Fruit fly (Drosophila melanogaster) whole organism, embryonic: ENCODE measurements around the gene CG14982.

ENCODE experiments used
- Atf-2 ChIP-seq: fragments of 200-800 bp; sonication (Bioruptor generic); optimal IDR thresholded peaks from 2 replicates; lab custom pipeline; 2016; ENCODE audit warnings: missing biosample characterization, missing genetic modification characterization
- BtbVII ChIP-seq: fragments of 200-800 bp; sonication (Bioruptor generic); optimal IDR thresholded peaks from 3 replicates; lab custom pipeline; 2017; ENCODE audit warnings: missing biosample characterization, mild to moderate bottlenecking, missing genetic modification characterization
- CG10366 ChIP-seq: fragments of 200-800 bp; sonication (Bioruptor generic); IDR thresholded peaks from 2 replicates; pipeline ENCODE4 v1.3.6; 2022; ENCODE audit warnings: missing biosample characterization, missing genetic modification characterization
- CG10565 ChIP-seq: fragments of 200-800 bp; sonication (Bioruptor generic); optimal IDR thresholded peaks from 3 replicates; lab custom pipeline; 2016; ENCODE audit warnings: missing biosample characterization, mild to moderate bottlenecking, missing genetic modification characterization
- CG11695 ChIP-seq: fragments of 200-800 bp; sonication (Bioruptor generic); IDR thresholded peaks from 3 replicates; pipeline ENCODE4 v1.3.6; 2022; ENCODE audit warnings: missing biosample characterization, missing genetic modification characterization
- CG12104 ChIP-seq: fragments of 200-800 bp; sonication (Bioruptor generic); optimal IDR thresholded peaks from 3 replicates; lab custom pipeline; 2016; ENCODE audit warnings: missing biosample characterization, missing genetic modification characterization
- CG12659 ChIP-seq: fragments of 200-800 bp; sonication (Bioruptor generic); optimal IDR thresholded peaks from 3 replicates; lab custom pipeline; 2017; ENCODE audit warnings: mild to moderate bottlenecking, missing biosample characterization, missing genetic modification reagents, missing genetic modification characterization
- CG14860 ChIP-seq: fragments of 200-800 bp; sonication (Bioruptor generic); IDR thresholded peaks from 3 replicates; pipeline ENCODE4 v1.3.6; 2022; ENCODE audit warnings: missing biosample characterization, missing genetic modification characterization; ENCODE audit not compliant: partially characterized antibody
- CG17359 ChIP-seq: fragments of 200-800 bp; sonication (Bioruptor generic); optimal IDR thresholded peaks from 3 replicates; lab custom pipeline; 2018; ENCODE audit warnings: missing biosample characterization, mild to moderate bottlenecking, missing genetic modification characterization, moderate library complexity
- CG17361 ChIP-seq: fragments of 200-800 bp; sonication (Bioruptor generic); IDR thresholded peaks from 3 replicates; pipeline ENCODE4 v1.3.6; 2022; ENCODE audit warnings: missing biosample characterization, missing genetic modification characterization
- CG18011 ChIP-seq: fragments of 200-800 bp; sonication (Bioruptor generic); optimal IDR thresholded peaks from 2 replicates; lab custom pipeline; 2017; ENCODE audit warnings: missing biosample characterization, missing genetic modification characterization, mild to moderate bottlenecking, moderate library complexity, missing genotype
- CG1832 ChIP-seq: fragments of 200-800 bp; sonication (Bioruptor generic); optimal IDR thresholded peaks from 2 replicates; lab custom pipeline; 2017; ENCODE audit warnings: missing biosample characterization, mild to moderate bottlenecking, missing genetic modification characterization, inconsistent platforms
- CG2712 ChIP-seq: fragments of 200-800 bp; optimal IDR thresholded peaks from 3 replicates; lab custom pipeline; 2019; ENCODE audit warnings: missing biosample characterization, mild to moderate bottlenecking, missing genetic modification characterization, moderate library complexity
- CG32772 ChIP-seq: fragments of 200-800 bp; sonication (Bioruptor generic); IDR thresholded peaks from 2 replicates; pipeline ENCODE4 v1.3.6; 2022; ENCODE audit warnings: missing biosample characterization, missing genetic modification characterization
- CG3838 ChIP-seq: fragments of 200-800 bp; sonication (Bioruptor generic); optimal IDR thresholded peaks from 3 replicates; lab custom pipeline; 2016; ENCODE audit warnings: missing biosample characterization, missing genetic modification characterization
- CG7556 ChIP-seq: fragments of 200-800 bp; sonication (Bioruptor generic); optimal IDR thresholded peaks from 2 replicates; lab custom pipeline; 2017; ENCODE audit warnings: missing biosample characterization, mild to moderate bottlenecking, missing genetic modification characterization
- CG8359 ChIP-seq: fragments of 200-800 bp; sonication (Bioruptor generic); optimal IDR thresholded peaks from 2 replicates; lab custom pipeline; 2017; ENCODE audit warnings: missing biosample characterization, mild to moderate bottlenecking, missing genetic modification characterization, borderline replicate concordance
- CG9215 ChIP-seq: fragments of 200-800 bp; sonication (Bioruptor generic); IDR thresholded peaks from 2 replicates; pipeline ENCODE4 v1.3.6; 2022; ENCODE audit warnings: missing biosample characterization, missing genetic modification characterization
- CkIIα-i1 ChIP-seq: fragments of 200-800 bp; sonication (Bioruptor generic); IDR thresholded peaks from 2 replicates; pipeline ENCODE4 v1.3.6; 2022; ENCODE audit warnings: missing biosample characterization, missing genetic modification characterization
- CrebB ChIP-seq: fragments of 200-800 bp; sonication (Bioruptor generic); optimal IDR thresholded peaks from 3 replicates; lab custom pipeline; 2018; ENCODE audit warnings: missing biosample characterization, mild to moderate bottlenecking, missing genetic modification characterization
- D ChIP-seq, 2 experiments: fragments of 200-800 bp in 1 of 2; fragments of >200 bp in 1 of 2; sonication (Bioruptor generic) in 1 of 2; optimal IDR thresholded peaks; 2 replicates in 1 of 2; 3 replicates in 1 of 2; lab custom pipeline; 2017; ENCODE audit warnings: mild to moderate bottlenecking in 1 of 2, missing biosample characterization in 1 of 2, missing genetic modification characterization in 1 of 2, missing genetic modification reagents in 1 of 2
- Deaf1 ChIP-seq: fragments of 200-800 bp; optimal IDR thresholded peaks from 3 replicates; lab custom pipeline; 2019; ENCODE audit warnings: missing biosample characterization, mild to moderate bottlenecking, missing genetic modification characterization, moderate library complexity
- E2f2 ChIP-seq: fragments of 200-800 bp; sonication (Bioruptor generic); IDR thresholded peaks from 2 replicates; pipeline ENCODE4 v1.3.6; 2022; ENCODE audit warnings: missing biosample characterization, missing genetic modification characterization
- GATAe ChIP-seq: fragments of 200-800 bp; sonication (Bioruptor generic); conservative IDR thresholded peaks from 2 replicates; pipeline ENCODE4 v1.3.6; 2022; ENCODE audit warnings: missing biosample characterization, missing genetic modification characterization
- H15 ChIP-seq: fragments of 200-800 bp; sonication (Bioruptor generic); IDR thresholded peaks from 3 replicates; pipeline ENCODE4 v1.3.6; 2022; ENCODE audit warnings: missing biosample characterization, missing genetic modification characterization
- Hmr ChIP-seq: fragments of 200-800 bp; sonication (Bioruptor generic); optimal IDR thresholded peaks from 3 replicates; lab custom pipeline; 2017; ENCODE audit warnings: mild to moderate bottlenecking, missing biosample characterization, missing genetic modification reagents, missing genetic modification characterization
- Hr51 ChIP-seq, 2 experiments: fragments of 200-800 bp; sonication (Bioruptor generic); optimal IDR thresholded peaks; 2 replicates in 1 of 2; 3 replicates in 1 of 2; lab custom pipeline; 2016 to 2018; ENCODE audit warnings: missing biosample characterization in 2 of 2, missing genetic modification characterization in 2 of 2, mild to moderate bottlenecking in 1 of 2, moderate library complexity in 1 of 2
- MBD-R2 ChIP-seq: fragments of 200-800 bp; sonication (Bioruptor generic); IDR thresholded peaks from 2 replicates; pipeline ENCODE4 v1.3.6; 2022; ENCODE audit warnings: missing biosample characterization, missing genetic modification characterization
- Pdp1 ChIP-seq, 2 experiments: fragments of 200-800 bp; sonication (Bioruptor generic); optimal IDR thresholded peaks; 3 replicates each; lab custom pipeline; 2016; ENCODE audit warnings: missing biosample characterization in 2 of 2, missing genetic modification characterization in 2 of 2, mild to moderate bottlenecking in 1 of 2, moderate library complexity in 1 of 2
- Poxn ChIP-seq: fragments of 200-800 bp; sonication (Bioruptor generic); IDR thresholded peaks from 2 replicates; pipeline ENCODE4 v1.3.6; 2022; ENCODE audit warnings: missing biosample characterization, missing genetic modification characterization
- Trl ChIP-seq, 3 experiments: fragments of >200 bp in 2 of 3; fragments of 200-800 bp in 1 of 3; sonication (Bioruptor generic) in 1 of 3; optimal IDR thresholded peaks; 2 replicates in 1 of 3; 3 replicates in 2 of 3; lab custom pipeline; 2016 to 2017; ENCODE audit warnings: missing biosample characterization in 1 of 3, missing genetic modification characterization in 1 of 3
- chinmo ChIP-seq: fragments of 200-800 bp; sonication (Bioruptor generic); IDR thresholded peaks from 4 replicates; pipeline ENCODE4 v1.3.6; 2022; ENCODE audit warnings: missing biosample characterization, missing genetic modification characterization; ENCODE audit not compliant: partially characterized antibody
- crol ChIP-seq: fragments of 200-800 bp; sonication (Bioruptor generic); IDR thresholded peaks from 2 replicates; pipeline ENCODE4 v1.3.6; 2022; ENCODE audit warnings: missing biosample characterization, missing genetic modification characterization
- cwo ChIP-seq: fragments of 200-800 bp; sonication (Bioruptor generic); optimal IDR thresholded peaks from 3 replicates; lab custom pipeline; 2017; ENCODE audit warnings: missing biosample characterization, missing genetic modification characterization, mild to moderate bottlenecking, moderate library complexity, missing genetic modification reagents
- dimm ChIP-seq: fragments of 200-800 bp; sonication (Bioruptor generic); IDR thresholded peaks from 2 replicates; pipeline ENCODE4 v1.3.6; 2022; ENCODE audit warnings: missing biosample characterization, missing genetic modification characterization
- dysf ChIP-seq: fragments of 200-800 bp; sonication (Bioruptor generic); IDR thresholded peaks from 3 replicates; pipeline ENCODE4 v1.3.6; 2022; ENCODE audit warnings: missing biosample characterization, missing genetic modification characterization
- fd3F ChIP-seq: fragments of 200-800 bp; sonication (Bioruptor generic); optimal IDR thresholded peaks from 2 replicates; lab custom pipeline; 2018; ENCODE audit warnings: missing biosample characterization, mild to moderate bottlenecking, missing genetic modification characterization, moderate library complexity
- fd64A ChIP-seq: fragments of 200-800 bp; sonication (Bioruptor generic); optimal IDR thresholded peaks from 3 replicates; lab custom pipeline; 2018; ENCODE audit warnings: missing biosample characterization, mild to moderate bottlenecking, missing genetic modification characterization
- ham ChIP-seq: fragments of 200-800 bp; sonication (Bioruptor generic); IDR thresholded peaks from 2 replicates; pipeline ENCODE4 v1.3.6; 2022; ENCODE audit warnings: missing biosample characterization, missing genetic modification characterization
- lilli ChIP-seq: fragments of 200-800 bp; sonication (Bioruptor generic); optimal IDR thresholded peaks from 3 replicates; lab custom pipeline; 2016; ENCODE audit warnings: missing biosample characterization, missing genetic modification characterization
- lmd ChIP-seq: fragments of 200-800 bp; sonication (Bioruptor generic); IDR thresholded peaks from 2 replicates; pipeline ENCODE4 v1.3.6; 2022; ENCODE audit warnings: missing biosample characterization, missing genetic modification characterization
- odd ChIP-seq: fragments of 200-800 bp; sonication (Bioruptor generic); optimal IDR thresholded peaks from 2 replicates; lab custom pipeline; 2017; ENCODE audit warnings: missing biosample characterization, mild to moderate bottlenecking, missing genetic modification characterization
- pan ChIP-seq, 4 experiments: fragments of >200 bp in 3 of 4; fragments of 200-800 bp in 1 of 4; sonication (Bioruptor generic) in 1 of 4; optimal IDR thresholded peaks in 3 of 4; IDR thresholded peaks in 1 of 4; 2 replicates each; pipeline versions ENCODE4 v1.3.6 to Lab custom; 2017 to 2022; ENCODE audit warnings: missing biosample characterization in 2 of 4, missing genetic modification characterization in 2 of 4, mixed read lengths in 1 of 4
- ro ChIP-seq: fragments of 200-800 bp; sonication (Bioruptor generic); IDR thresholded peaks from 2 replicates; pipeline ENCODE4 v1.3.6; 2022; ENCODE audit warnings: missing biosample characterization, missing genetic modification characterization
- sens ChIP-seq: fragments of 200-800 bp; sonication (Bioruptor generic); peaks from one replicate; lab custom pipeline; 2016; ENCODE audit warnings: missing biosample characterization, missing genetic modification characterization
- sisA ChIP-seq: fragments of 200-800 bp; sonication (Bioruptor generic); IDR thresholded peaks from 2 replicates; pipeline ENCODE4 v1.3.6; 2022; ENCODE audit warnings: missing biosample characterization, missing genetic modification characterization
- so ChIP-seq: fragments of 200-800 bp; sonication (Bioruptor generic); IDR thresholded peaks from 3 replicates; pipeline ENCODE4 v1.3.6; 2022; ENCODE audit warnings: missing biosample characterization, missing genetic modification characterization
- tup ChIP-seq: fragments of 200-800 bp; sonication (Bioruptor generic); optimal IDR thresholded peaks from 2 replicates; lab custom pipeline; 2016; ENCODE audit warnings: missing biosample characterization, mild to moderate bottlenecking, missing genetic modification characterization, moderate library complexity
- vfl ChIP-seq: fragments of 200-800 bp; sonication (Bioruptor generic); optimal IDR thresholded peaks from 2 replicates; lab custom pipeline; 2016; ENCODE audit warnings: missing biosample characterization, missing genetic modification characterization

Gene CG14982

DNA sequence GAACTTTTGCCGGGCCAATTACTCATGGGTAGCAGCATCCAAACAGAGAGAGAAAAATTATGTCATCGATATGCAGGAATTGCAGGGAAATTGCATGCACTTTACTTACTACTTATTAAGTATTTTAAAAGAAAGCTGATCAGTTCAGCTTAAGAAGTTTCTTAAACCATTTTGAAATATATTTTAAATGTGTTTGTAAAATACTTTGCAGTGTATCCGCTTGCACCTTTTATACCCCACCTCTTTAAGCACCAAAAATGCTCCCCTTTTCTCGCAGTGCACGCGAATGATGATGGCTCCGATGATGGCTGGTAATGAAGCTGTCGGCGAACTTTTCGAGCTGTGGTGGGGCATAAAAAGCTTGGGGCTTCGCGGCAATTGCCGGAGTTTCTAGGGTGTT lies 10.0 kb downstream of the CG14982 start, which contains the start of gene CG14984 (continued):
- TF ChIP-seq CG7556, result peak; percentile 35
- TF ChIP-seq E2f2 (GFP tag; lab: Robert Waterston, UW), result no peak; the same call in 1 of the 2 replicates
- no peak for TF ChIP-seq CG12659 (GFP tag; lab: Kevin White, UChicago)
- TF ChIP-seq Deaf1 (tag; lab: Kevin White, UChicago), result peak; percentile 24
- TF ChIP-seq tup (GFP tag; lab: Kevin White, UChicago), result no peak
- TF ChIP-seq CG9215 (GFP tag; lab: Robert Waterston, UW), result peak; percentile 58
- TF ChIP-seq CG12104 (GFP tag; lab: Kevin White, UChicago), result no peak
- TF ChIP-seq chinmo (GFP tag; lab: Robert Waterston, UW), result no peak
- TF ChIP-seq CG18011 (GFP tag; lab: Kevin White, UChicago), result no peak
- peak in 1 of 2 experiments; percentile 16 for TF ChIP-seq Pdp1 (GFP tag; optimal IDR thresholded peaks at IDR 0.05; lab: Kevin White, UChicago)
- TF ChIP-seq Trl (optimal IDR thresholded peaks at IDR 0.05; lab: Kevin White, UChicago), result no peak
- TF ChIP-seq Trl (GFP tag; optimal IDR thresholded peaks at IDR 0.05; lab: Kevin White, UChicago), result no peak
- no peak for TF ChIP-seq ham (GFP tag; lab: Robert Waterston, UW)
- TF ChIP-seq CG17361 (GFP tag; lab: Robert Waterston, UW), result no peak; the same call in 1 of the 3 replicates
- peak; percentile 36 for TF ChIP-seq BtbVII
- no peak for TF ChIP-seq H15 (GFP tag; lab: Robert Waterston, UW)
- TF ChIP-seq pan (optimal IDR thresholded peaks at IDR 0.05; lab: Kevin White, UChicago), result no peak
- peak in 1 of 2 experiments; percentile 20 for TF ChIP-seq pan (GFP tag; optimal IDR thresholded peaks at IDR 0.05 in 1 of 2, IDR thresholded peaks at IDR 0.05 in 1 of 2)
- no peak for TF ChIP-seq CrebB (tag; lab: Kevin White, UChicago)
- TF ChIP-seq dysf (GFP tag; lab: Robert Waterston, UW), result peak; percentile 74; the same call in 2 of the 3 replicates
- TF ChIP-seq D (optimal IDR thresholded peaks at IDR 0.05; lab: Kevin White, UChicago), result no peak
- TF ChIP-seq D (GFP tag; optimal IDR thresholded peaks at IDR 0.05; lab: Kevin White, UChicago), result no peak
- TF ChIP-seq Hmr (GFP tag; lab: Kevin White, UChicago), result peak; percentile 20
- no peak for TF ChIP-seq fd64A
- TF ChIP-seq sens (GFP tag; lab: Kevin White, UChicago), result no peak
- peak; percentile 63 for TF ChIP-seq cwo (GFP tag; lab: Kevin White, UChicago)
- TF ChIP-seq lilli (GFP tag; lab: Kevin White, UChicago), result peak; percentile 57
- peak; percentile 46; the same call in 1 of the 2 replicates for TF ChIP-seq CG32772 (GFP tag; lab: Robert Waterston, UW)
- no peak for TF ChIP-seq CG14860 (GFP tag; lab: Robert Waterston, UW)
- no peak for TF ChIP-seq CG1832 (GFP tag; lab: Kevin White, UChicago)
- TF ChIP-seq CG2712 (tag; lab: Kevin White, UChicago), result peak; percentile 26
- TF ChIP-seq Hr51 (GFP tag; optimal IDR thresholded peaks at IDR 0.05; lab: Kevin White, UChicago), result peak in 1 of 2 experiments; percentile 11
- peak; percentile 29 for TF ChIP-seq CG17359 (tag; lab: Kevin White, UChicago)
- no peak for TF ChIP-seq CG10565 (GFP tag; lab: Kevin White, UChicago)
- TF ChIP-seq dimm (GFP tag; lab: Robert Waterston, UW), result no peak
- TF ChIP-seq GATAe (GFP tag; lab: Robert Waterston, UW), result no peak
- TF ChIP-seq CG10366 (GFP tag; lab: Robert Waterston, UW), result 0 out of 2 replicates have a peak, but pooled peaks have one; percentile 17
- TF ChIP-seq odd (GFP tag; lab: Kevin White, UChicago), result no peak
- no peak for TF ChIP-seq CG8359 (GFP tag; lab: Kevin White, UChicago)
- TF ChIP-seq MBD-R2 (GFP tag; lab: Robert Waterston, UW), result no peak
- TF ChIP-seq vfl (GFP tag; lab: Kevin White, UChicago), result no peak
- no peak for TF ChIP-seq ro (GFP tag; lab: Robert Waterston, UW)
- TF ChIP-seq fd3F, result no peak
- no peak for TF ChIP-seq CG11695 (GFP tag; lab: Robert Waterston, UW)
- TF ChIP-seq sisA (GFP tag; lab: Robert Waterston, UW), result no peak
- TF ChIP-seq Poxn (GFP tag; lab: Robert Waterston, UW), result no peak
- TF ChIP-seq so (GFP tag; lab: Robert Waterston, UW), result no peak
- no peak for TF ChIP-seq Atf-2 (GFP tag; lab: Kevin White, UChicago)
- no peak for TF ChIP-seq CkIIα-i1 (GFP tag; lab: Robert Waterston, UW)
- TF ChIP-seq CG3838 (GFP tag; lab: Kevin White, UChicago), result no peak
- TF ChIP-seq crol, result no peak
- peak; percentile 69 for TF ChIP-seq lmd (GFP tag; lab: Robert Waterston, UW)
